Worm (Caenorhabditis elegans) whole organism, young adult: ENCODE results near the gene F44E7.4.

Experiments
- B0035.1 ChIP-seq: sonication (generic microtip); optimal IDR thresholded peaks from 2 replicates; lab custom pipeline; 2016; ENCODE audit warnings: missing genetic modification characterization, mild to moderate bottlenecking, missing compliant biosample characterization, missing genotype, missing genetic modification reagents
- B0336.3 ChIP-seq: fragments of 200-800 bp; sonication (Bioruptor generic); IDR thresholded peaks from 2 replicates; pipeline ENCODE4 v1.3.6; 2022; ENCODE audit warnings: missing genetic modification characterization, missing compliant biosample characterization
- C06A6.2 ChIP-seq: fragments of 200-800 bp; sonication (Bioruptor generic); conservative IDR thresholded peaks from 2 replicates; pipeline ENCODE4 v1.3.6; 2022; ENCODE audit warnings: missing genetic modification characterization, missing compliant biosample characterization
- F23B12.7 ChIP-seq: sonication (generic microtip); optimal IDR thresholded peaks from 2 replicates; lab custom pipeline; 2017; ENCODE audit warnings: missing genetic modification characterization, mild to moderate bottlenecking, missing compliant biosample characterization, antibody characterized with exemption, moderate library complexity; ENCODE audit not compliant: insufficient read depth
- akir-1 ChIP-seq: fragments of 200-800 bp; sonication (Bioruptor generic); optimal IDR thresholded peaks from 2 replicates; lab custom pipeline; 2018; ENCODE audit warnings: mild to moderate bottlenecking, missing genetic modification characterization, moderate library complexity, missing compliant biosample characterization
- atf-7 ChIP-seq: sonication (generic microtip); optimal IDR thresholded peaks from 2 replicates; lab custom pipeline; 2017; ENCODE audit warnings: mild to moderate bottlenecking, missing genetic modification characterization, missing compliant biosample characterization
- cebp-1 ChIP-seq, 2 experiments: fragments of 200-800 bp in 1 of 2; sonication (Bioruptor generic) in 1 of 2; sonication (generic microtip) in 1 of 2; IDR thresholded peaks in 1 of 2; optimal IDR thresholded peaks in 1 of 2; 2 replicates each; pipeline versions ENCODE4 v1.3.6 to Lab custom; 2017 to 2022; ENCODE audit warnings: missing compliant biosample characterization in 2 of 2, missing genetic modification characterization in 2 of 2, mild to moderate bottlenecking in 1 of 2, missing genetic modification reagents in 1 of 2, moderate library complexity in 1 of 2
- ceh-91 ChIP-seq: fragments of 200-800 bp; sonication (Bioruptor generic); IDR thresholded peaks from 2 replicates; pipeline ENCODE4 v1.3.6; 2022; ENCODE audit warnings: missing genetic modification reagents, missing genetic modification characterization, missing compliant biosample characterization
- dox-1 ChIP-seq: fragments of 200-800 bp; sonication (Bioruptor generic); IDR thresholded peaks from 2 replicates; pipeline ENCODE4 v1.3.6; 2022; ENCODE audit warnings: missing genetic modification reagents, missing genetic modification characterization, missing compliant biosample characterization
- egl-18 ChIP-seq: fragments of 200-800 bp; sonication (Bioruptor generic); IDR thresholded peaks from 2 replicates; pipeline ENCODE4 v1.3.6; 2022; ENCODE audit warnings: missing genetic modification reagents, missing genetic modification characterization, missing compliant biosample characterization
- ekl-4 ChIP-seq: fragments of 200-800 bp; sonication (Bioruptor generic); IDR thresholded peaks from 2 replicates; pipeline ENCODE4 v1.3.6; 2022; ENCODE audit warnings: missing genetic modification reagents, missing genetic modification characterization, missing compliant biosample characterization
- ets-4 ChIP-seq: fragments of 200-800 bp; sonication (Bioruptor generic); optimal IDR thresholded peaks from 2 replicates; lab custom pipeline; 2018; ENCODE audit warnings: mild to moderate bottlenecking, missing genetic modification characterization, missing compliant biosample characterization
- hlh-12 ChIP-seq: sonication (generic microtip); optimal IDR thresholded peaks from 2 replicates; lab custom pipeline; 2016; ENCODE audit warnings: missing genetic modification characterization, missing compliant biosample characterization
- hmg-1.2 ChIP-seq: fragments of 200-800 bp; sonication (Bioruptor generic); IDR thresholded peaks from 2 replicates; pipeline ENCODE4 v1.3.6; 2022; ENCODE audit warnings: missing genetic modification reagents, missing genetic modification characterization, missing compliant biosample characterization
- let-526 ChIP-seq: fragments of 200-800 bp; sonication (Bioruptor generic); IDR thresholded peaks from 2 replicates; pipeline ENCODE4 v1.3.6; 2022; ENCODE audit warnings: missing genetic modification reagents, missing genetic modification characterization, missing compliant biosample characterization
- let-607 ChIP-seq, 2 experiments: fragments of 200-800 bp in 1 of 2; sonication (Bioruptor generic) in 1 of 2; sonication (generic microtip) in 1 of 2; optimal IDR thresholded peaks; 2 replicates each; lab custom pipeline; 2016 to 2018; ENCODE audit warnings: mild to moderate bottlenecking in 2 of 2, missing compliant biosample characterization in 2 of 2, missing genetic modification characterization in 2 of 2, moderate library complexity in 2 of 2, missing genotype in 1 of 2
- lin-54 ChIP-seq: fragments of 200-800 bp; sonication (Bioruptor generic); optimal IDR thresholded peaks from 2 replicates; lab custom pipeline; 2018; ENCODE audit warnings: mild to moderate bottlenecking, missing genetic modification characterization, missing compliant biosample characterization
- lsy-27 ChIP-seq: sonication (generic microtip); optimal IDR thresholded peaks from 2 replicates; lab custom pipeline; 2017; ENCODE audit warnings: missing genetic modification characterization, mild to moderate bottlenecking, missing compliant biosample characterization, antibody characterized with exemption, missing genotype, borderline replicate concordance; ENCODE audit not compliant: insufficient read depth
- madf-3 ChIP-seq: fragments of 200-800 bp; sonication (Bioruptor generic); IDR thresholded peaks from 2 replicates; pipeline ENCODE4 v1.3.6; 2022; ENCODE audit warnings: missing genetic modification reagents, missing genetic modification characterization, missing compliant biosample characterization
- nhr-179 ChIP-seq: sonication (generic microtip); optimal IDR thresholded peaks from 2 replicates; lab custom pipeline; 2016; ENCODE audit warnings: mild to moderate bottlenecking, missing genetic modification characterization, missing compliant biosample characterization
- nhr-80 ChIP-seq: sonication (generic microtip); optimal IDR thresholded peaks from 2 replicates; lab custom pipeline; 2016; ENCODE audit warnings: missing genetic modification characterization, missing compliant biosample characterization
- sea-2 ChIP-seq: fragments of 200-800 bp; sonication (Bioruptor generic); IDR thresholded peaks from 2 replicates; pipeline ENCODE4 v1.3.6; 2022; ENCODE audit warnings: missing genetic modification characterization, missing compliant biosample characterization
- somi-1 ChIP-seq: fragments of 200-800 bp; sonication (Bioruptor generic); optimal IDR thresholded peaks from 2 replicates; lab custom pipeline; 2018; ENCODE audit warnings: mild to moderate bottlenecking, missing genetic modification characterization, missing compliant biosample characterization
- tbp1 ChIP-seq: fragments of 200-800 bp; sonication (Bioruptor generic); optimal IDR thresholded peaks from 2 replicates; lab custom pipeline; 2018; ENCODE audit warnings: mild to moderate bottlenecking, missing genetic modification characterization, missing compliant biosample characterization
- ztf-18 ChIP-seq: sonication (generic microtip); optimal IDR thresholded peaks from 2 replicates; lab custom pipeline; 2016; ENCODE audit warnings: missing genotype, mild to moderate bottlenecking, missing genetic modification characterization, missing compliant biosample characterization
- ztf-25 ChIP-seq: fragments of 200-800 bp; sonication (Bioruptor generic); IDR thresholded peaks from 2 replicates; pipeline ENCODE4 v1.3.6; 2022; ENCODE audit warnings: missing genetic modification reagents, missing genetic modification characterization, missing compliant biosample characterization
- ztf-28 ChIP-seq: fragments of 200-800 bp; sonication (Bioruptor generic); IDR thresholded peaks from 2 replicates; pipeline ENCODE4 v1.3.6; 2022; ENCODE audit warnings: missing genetic modification reagents, missing genetic modification characterization, missing compliant biosample characterization
- ztf-3 ChIP-seq: fragments of 200-800 bp; sonication (Bioruptor generic); optimal IDR thresholded peaks from 2 replicates; lab custom pipeline; 2018; ENCODE audit warnings: mild to moderate bottlenecking, missing genetic modification characterization, missing compliant biosample characterization

F44E7.4 gene

ce11 chrV:5822968-5823367 is 46.2 kb upstream of the F44E7.4 start (continued):
- TF ChIP-seq somi-1 (GFP tag; lab: Kevin White, UChicago), result peak; percentile 67
- no peak for TF ChIP-seq C06A6.2 (GFP tag; lab: Robert Waterston, UW)
- TF ChIP-seq ztf-18 (tag; lab: Kevin White, UChicago), result no peak
- TF ChIP-seq B0336.3, result no peak
- TF ChIP-seq F23B12.7 (tag; lab: Kevin White, UChicago), result no peak
- TF ChIP-seq, all 124 proteins: peak for 8

ce11 chrV:5821451-5822143 is 44.8 kb upstream of the F44E7.4 start:
- TF ChIP-seq ekl-4 (GFP tag; lab: Robert Waterston, UW), result no peak
- no peak for TF ChIP-seq B0035.1 (tag; lab: Kevin White, UChicago)
- TF ChIP-seq lsy-27 (tag; lab: Kevin White, UChicago), result no peak
- no peak for TF ChIP-seq hmg-1.2
- TF ChIP-seq nhr-80 (tag; lab: Kevin White, UChicago), result peak; percentile 93
- TF ChIP-seq let-526 (GFP tag; lab: Robert Waterston, UW), result no peak
- no peak for TF ChIP-seq sea-2 (GFP tag; lab: Robert Waterston, UW)
- peak; percentile 56 for TF ChIP-seq atf-7 (tag; lab: Kevin White, UChicago)

- no peak for TF ChIP-seq ztf-25 (GFP tag; lab: Robert Waterston, UW)
- TF ChIP-seq madf-3, result no peak
- TF ChIP-seq egl-18, result no peak
- no peak for TF ChIP-seq C06A6.2 (GFP tag; lab: Robert Waterston, UW)
- TF ChIP-seq ceh-91 (GFP tag; lab: Robert Waterston, UW), result no peak
- no peak for TF ChIP-seq B0035.1 (tag; lab: Kevin White, UChicago)
- no peak for TF ChIP-seq somi-1 (GFP tag; lab: Kevin White, UChicago)
- no peak for TF ChIP-seq nhr-179 (tag; lab: Kevin White, UChicago)
- TF ChIP-seq akir-1 (GFP tag; lab: Kevin White, UChicago), result no peak
- no peak for TF ChIP-seq tbp1 (GFP tag; lab: Kevin White, UChicago)
- no peak for TF ChIP-seq ztf-28 (GFP tag; lab: Robert Waterston, UW)
- TF ChIP-seq nhr-80 (tag; lab: Kevin White, UChicago), result no peak
- no peak for TF ChIP-seq lin-54
These were observed 43.6 kb upstream of the F44E7.4 start for ce11 chrV:5820401-5820800.

ce11 chrV:5819903-5820302 is 43.1 kb upstream of the F44E7.4 start:
- TF ChIP-seq B0336.3 (no peak), dox-1 (peak; percentile 6; the same call in 1 of the 2 replicates), nhr-80 (tag; lab: Kevin White, UChicago) (peak; percentile 66)

- TF ChIP-seq cebp-1 (GFP tag; IDR thresholded peaks at IDR 0.05; lab: Robert Waterston, UW), result no peak
- TF ChIP-seq cebp-1 (tag; optimal IDR thresholded peaks at IDR 0.05; lab: Kevin White, UChicago), result peak; percentile 52
- TF ChIP-seq atf-7 (tag; lab: Kevin White, UChicago), result peak; percentile 42
- TF ChIP-seq ets-4 (GFP tag; lab: Kevin White, UChicago), result peak; percentile 38
- TF ChIP-seq hlh-12 (tag; lab: Kevin White, UChicago), result no peak
- peak; percentile 75 for TF ChIP-seq nhr-80 (tag; lab: Kevin White, UChicago)
- peak in 1 of 2 experiments; percentile 14 for TF ChIP-seq let-607 (tag; optimal IDR thresholded peaks at IDR 0.05; lab: Kevin White, UChicago)
- TF ChIP-seq ztf-3 (GFP tag; lab: Kevin White, UChicago), result no peak
These were observed 39.8 kb upstream of the F44E7.4 start for ce11 chrV:5816470-5817061.
